Worm (Caenorhabditis elegans) whole organism, L4 larva: ENCODE measurements around the gene ucr-1.

ENCODE experiments used
- F37D6.2 ChIP-seq: sonication (generic microtip); optimal IDR thresholded peaks from 2 replicates; lab custom pipeline; 2016; ENCODE audit warnings: mild to moderate bottlenecking, missing genetic modification characterization, missing compliant biosample characterization
- R02D3.7 ChIP-seq: fragments of 150-350 bp; sonication (generic microtip); optimal IDR thresholded peaks from 3 replicates; lab custom pipeline; 2014; ENCODE audit warnings: missing biosample characterization, missing genetic modification characterization
- Y75B8A.6 ChIP-seq: fragments of 200-800 bp; sonication (Bioruptor generic); IDR thresholded peaks from 2 replicates; pipeline ENCODE4 v1.3.6; 2022; ENCODE audit warnings: missing genetic modification reagents, missing genetic modification characterization, missing compliant biosample characterization
- aha-1 ChIP-seq: fragments of 150-350 bp; peaks from one replicate; lab custom pipeline; 2014; ENCODE audit warnings: missing biosample characterization, missing genetic modification characterization
- arid-1 ChIP-seq: fragments of 200-800 bp; sonication (Bioruptor generic); conservative IDR thresholded peaks from 2 replicates; pipeline ENCODE4 v1.3.6; 2022; ENCODE audit warnings: missing genetic modification reagents, missing genetic modification characterization, missing compliant biosample characterization
- ceh-20 ChIP-seq: fragments of 200-800 bp; sonication (Bioruptor generic); IDR thresholded peaks from 2 replicates; pipeline ENCODE4 v1.3.6; 2022; ENCODE audit warnings: missing genetic modification reagents, missing genetic modification characterization, missing compliant biosample characterization
- ceh-62 ChIP-seq: sonication (generic microtip); optimal IDR thresholded peaks from 2 replicates; lab custom pipeline; 2017; ENCODE audit warnings: missing biosample characterization, missing genetic modification characterization
- ctbp-1 ChIP-seq: fragments of 200-800 bp; sonication (Bioruptor generic); IDR thresholded peaks from 2 replicates; pipeline ENCODE4 v1.3.6; 2022; ENCODE audit warnings: missing genetic modification reagents, missing genetic modification characterization, missing compliant biosample characterization
- daf-16 ChIP-seq, 3 experiments: sonication (generic microtip); optimal IDR thresholded peaks; 2 replicates each; lab custom pipeline; 2016 to 2017; ENCODE audit warnings: missing genetic modification characterization in 3 of 3, missing genetic modification reagents in 3 of 3, mild to moderate bottlenecking in 2 of 3, missing compliant biosample characterization in 2 of 3, missing biosample characterization in 1 of 3, moderate library complexity in 1 of 3
- daf-19 ChIP-seq: fragments of 200-800 bp; sonication (Bioruptor generic); conservative IDR thresholded peaks from 2 replicates; pipeline ENCODE4 v1.3.6; 2022; ENCODE audit warnings: missing genetic modification characterization, missing compliant biosample characterization
- dve-1 ChIP-seq: sonication (generic microtip); optimal IDR thresholded peaks from 2 replicates; lab custom pipeline; 2017; ENCODE audit warnings: antibody characterized with exemption, mild to moderate bottlenecking, missing genetic modification characterization, missing compliant biosample characterization; ENCODE audit not compliant: insufficient read depth
- egl-27 ChIP-seq: sonication (generic microtip); optimal IDR thresholded peaks from 3 replicates; lab custom pipeline; 2017; ENCODE audit warnings: missing biosample characterization, missing genetic modification reagents, missing genetic modification characterization
- egl-43 ChIP-seq: fragments of 200-800 bp; sonication (Bioruptor generic); IDR thresholded peaks from 2 replicates; pipeline ENCODE4 v1.3.6; 2022; ENCODE audit warnings: missing genetic modification reagents, missing genetic modification characterization, missing compliant biosample characterization
- fkh-10 ChIP-seq: fragments of 150-350 bp; optimal IDR thresholded peaks from 2 replicates; lab custom pipeline; 2014; ENCODE audit warnings: missing biosample characterization, missing genetic modification reagents, missing genetic modification characterization
- hlh-11 ChIP-seq: fragments of 200-800 bp; sonication (Bioruptor generic); optimal IDR thresholded peaks from 2 replicates; lab custom pipeline; 2018; ENCODE audit warnings: mild to moderate bottlenecking, missing genetic modification characterization, missing compliant biosample characterization
- hlh-30 ChIP-seq: sonication (generic microtip); optimal IDR thresholded peaks from 2 replicates; lab custom pipeline; 2017; ENCODE audit warnings: antibody characterized with exemption, mild to moderate bottlenecking, missing genetic modification characterization, missing compliant biosample characterization; ENCODE audit not compliant: insufficient read depth
- jun-1 ChIP-seq: fragments of 150-350 bp; optimal IDR thresholded peaks from 2 replicates; lab custom pipeline; 2014; ENCODE audit warnings: missing biosample characterization, missing genetic modification reagents, missing genetic modification characterization
- lim-7 ChIP-seq: fragments of 200-800 bp; sonication (Bioruptor generic); IDR thresholded peaks from 2 replicates; pipeline ENCODE4 v1.3.6; 2022; ENCODE audit warnings: missing genetic modification characterization, missing compliant biosample characterization
- lin-38 ChIP-seq: fragments of 200-800 bp; sonication (Bioruptor generic); IDR thresholded peaks from 2 replicates; pipeline ENCODE4 v1.3.6; 2022; ENCODE audit warnings: missing genetic modification reagents, missing genetic modification characterization, missing compliant biosample characterization
- lir-3 ChIP-seq: sonication (generic microtip); optimal IDR thresholded peaks from 2 replicates; lab custom pipeline; 2016; ENCODE audit warnings: mild to moderate bottlenecking, missing genetic modification characterization, missing compliant biosample characterization
- mxl-3 ChIP-seq: fragments of 200-800 bp; sonication (Bioruptor generic); optimal IDR thresholded peaks from 2 replicates; lab custom pipeline; 2018; ENCODE audit warnings: mild to moderate bottlenecking, missing genetic modification characterization, missing compliant biosample characterization
- nhr-25 ChIP-seq: sonication (generic microtip); optimal IDR thresholded peaks from 2 replicates; lab custom pipeline; 2017; ENCODE audit warnings: missing genetic modification characterization, mild to moderate bottlenecking, missing compliant biosample characterization, antibody characterized with exemption, moderate library complexity, borderline replicate concordance; ENCODE audit not compliant: insufficient read depth
- nhr-42 ChIP-seq: fragments of 200-800 bp; sonication (Bioruptor generic); IDR thresholded peaks from 2 replicates; pipeline ENCODE4 v1.3.6; 2022; ENCODE audit warnings: missing genetic modification characterization, missing compliant biosample characterization
- saeg-2 ChIP-seq: fragments of 200-800 bp; sonication (Bioruptor generic); IDR thresholded peaks from 2 replicates; pipeline ENCODE4 v1.3.6; 2022; ENCODE audit warnings: missing genetic modification reagents, missing genetic modification characterization, missing compliant biosample characterization
- set-16 ChIP-seq: fragments of 200-800 bp; sonication (Bioruptor generic); IDR thresholded peaks from 2 replicates; pipeline ENCODE4 v1.3.6; 2022; ENCODE audit warnings: missing genetic modification reagents, missing genetic modification characterization, missing compliant biosample characterization
- snpc-1.2 ChIP-seq: fragments of 200-800 bp; sonication (Bioruptor generic); IDR thresholded peaks from 2 replicates; pipeline ENCODE4 v1.3.6; 2022; ENCODE audit warnings: missing genetic modification reagents, missing genetic modification characterization, missing compliant biosample characterization
- tag-97 ChIP-seq: fragments of 200-800 bp; sonication (Bioruptor generic); IDR thresholded peaks from 2 replicates; pipeline ENCODE4 v1.3.6; 2022; ENCODE audit warnings: missing genetic modification characterization, missing compliant biosample characterization
- unc-62 ChIP-seq, 3 experiments: fragments of 150-350 bp in 1 of 3; sonication (generic microtip); optimal IDR thresholded peaks in 2 of 3; peaks in 1 of 3; 1 replicate in 1 of 3; 2 replicates in 2 of 3; lab custom pipeline; 2014 to 2017; ENCODE audit warnings: missing biosample characterization in 3 of 3, missing genetic modification characterization in 3 of 3, missing genetic modification reagents in 3 of 3, missing genotype in 1 of 3
- vab-7 ChIP-seq: fragments of 200-800 bp; sonication (Bioruptor generic); IDR thresholded peaks from 2 replicates; pipeline ENCODE4 v1.3.6; 2022; ENCODE audit warnings: missing genetic modification reagents, missing genetic modification characterization, missing compliant biosample characterization

The ucr-1 gene

DNA sequence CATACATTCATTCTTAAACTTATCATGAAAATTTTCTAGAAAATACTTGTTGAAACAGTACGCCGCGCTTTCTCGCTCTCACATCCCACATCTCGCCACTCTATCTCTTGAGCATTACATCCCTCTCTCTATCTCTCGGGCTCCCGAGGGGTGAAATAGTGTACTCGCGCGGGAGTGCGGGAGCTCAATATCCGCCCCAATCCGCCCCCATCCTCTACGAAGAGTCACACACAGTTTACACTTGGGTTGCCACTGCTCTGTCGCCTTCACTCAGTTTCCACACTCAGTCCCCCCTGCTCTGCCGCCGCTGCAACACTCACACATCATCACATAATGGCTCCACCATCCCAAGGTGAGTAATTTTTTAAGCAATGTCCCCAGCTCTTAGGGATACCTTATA lies 27.1 kb upstream of the ucr-1 start, which contains the start of gene mlc-3 (continued):
- TF ChIP-seq egl-27 (tag; lab: Kevin White, UChicago) (no peak), dve-1 (tag; lab: Kevin White, UChicago) (no peak), ctbp-1 (no peak), hlh-11 (tag; lab: Kevin White, UChicago) (peak; percentile 36), lim-7 (GFP tag; lab: Robert Waterston, UW) (0 out of 2 replicates have a peak, but pooled peaks have one; percentile 16), mxl-3 (GFP tag; lab: Kevin White, UChicago) (no peak), saeg-2 (GFP tag; lab: Robert Waterston, UW) (no peak), ceh-62 (tag; lab: Kevin White, UChicago) (no peak), daf-16 (GFP tag; optimal IDR thresholded peaks at IDR 0.05; lab: Kevin White, UChicago) (no peak), daf-16 (tag; optimal IDR thresholded peaks at IDR 0.05; lab: Kevin White, UChicago) (no peak)

DNA sequence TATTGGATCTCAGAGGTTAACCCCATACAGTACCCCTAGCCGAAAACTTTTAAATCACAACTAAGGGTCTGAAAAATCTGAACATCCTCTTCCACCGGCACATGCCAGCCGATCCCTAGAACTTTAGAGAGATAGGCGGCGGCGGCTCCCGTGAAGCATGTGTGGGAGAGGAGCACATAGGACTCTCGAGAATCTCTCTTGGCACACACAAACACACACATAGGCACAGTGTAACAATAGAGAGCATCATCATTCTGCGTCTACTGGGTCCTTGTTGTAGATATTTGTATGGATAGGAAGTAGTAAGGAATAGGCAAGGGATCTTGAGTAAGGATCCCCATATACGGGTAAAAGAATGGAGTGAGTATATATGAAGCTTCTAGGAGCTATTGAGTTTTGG lies 26.2 kb upstream of the ucr-1 start:
- no peak for TF ChIP-seq nhr-42

DNA sequence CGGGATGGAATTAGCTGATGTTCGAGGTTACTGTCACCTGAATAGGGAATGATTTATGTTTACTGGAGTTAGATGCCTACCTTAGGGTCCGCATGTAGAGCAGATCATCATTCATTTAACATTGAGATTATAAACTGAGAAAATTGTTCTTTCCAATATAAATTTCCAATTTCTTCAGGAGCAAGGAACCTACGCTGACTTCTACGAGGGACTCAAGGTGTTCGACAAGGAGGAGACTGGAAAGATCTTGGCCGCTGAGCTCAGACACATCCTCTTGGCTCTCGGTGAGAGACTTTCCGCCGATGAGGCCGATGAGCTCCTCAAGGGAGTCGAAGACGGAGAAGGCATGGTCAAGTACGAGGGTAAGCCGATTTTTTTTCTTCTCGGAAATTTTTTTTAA lies 25.4 kb upstream of the ucr-1 start:
- peak; percentile 50 for TF ChIP-seq set-16 (GFP tag; lab: Robert Waterston, UW)
- TF ChIP-seq F37D6.2 (tag; lab: Kevin White, UChicago), result no peak
- no peak for TF ChIP-seq R02D3.7 (tag; lab: Kevin White, UChicago)
- peak in 1 of 2 experiments; percentile 68 for TF ChIP-seq unc-62 (GFP tag; optimal IDR thresholded peaks at IDR 0.05 in 1 of 2; lab: Kevin White, UChicago)
- TF ChIP-seq unc-62 (tag; optimal IDR thresholded peaks at IDR 0.05; lab: Kevin White, UChicago), result no peak
- no peak for TF ChIP-seq lin-38

DNA sequence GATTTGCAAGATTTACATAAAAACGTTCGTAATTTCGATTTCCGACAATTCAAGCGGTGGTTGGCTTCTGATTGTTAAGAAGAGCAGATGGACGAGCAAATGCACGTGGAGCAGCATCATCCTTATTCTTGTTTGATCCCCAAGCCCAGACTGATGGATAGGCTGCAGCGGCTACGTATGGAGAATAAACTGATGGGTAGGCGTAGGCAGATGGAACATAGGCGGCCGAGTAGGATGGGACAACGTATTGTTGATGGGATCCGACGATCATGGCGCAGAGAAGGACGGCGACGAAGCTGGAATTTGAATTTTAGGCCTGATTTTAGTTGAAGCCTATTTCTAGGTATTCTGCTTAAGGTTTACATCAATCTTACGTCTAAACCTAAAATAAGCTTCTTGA lies 23.7 kb upstream of the ucr-1 start:
- TF ChIP-seq tag-97 (GFP tag; lab: Robert Waterston, UW) (no peak), egl-43 (GFP tag; lab: Robert Waterston, UW) (peak; percentile 55; the same call in 1 of the 2 replicates), arid-1 (GFP tag; lab: Robert Waterston, UW) (0 out of 2 replicates have a peak, but pooled peaks have one; percentile 35)

DNA sequence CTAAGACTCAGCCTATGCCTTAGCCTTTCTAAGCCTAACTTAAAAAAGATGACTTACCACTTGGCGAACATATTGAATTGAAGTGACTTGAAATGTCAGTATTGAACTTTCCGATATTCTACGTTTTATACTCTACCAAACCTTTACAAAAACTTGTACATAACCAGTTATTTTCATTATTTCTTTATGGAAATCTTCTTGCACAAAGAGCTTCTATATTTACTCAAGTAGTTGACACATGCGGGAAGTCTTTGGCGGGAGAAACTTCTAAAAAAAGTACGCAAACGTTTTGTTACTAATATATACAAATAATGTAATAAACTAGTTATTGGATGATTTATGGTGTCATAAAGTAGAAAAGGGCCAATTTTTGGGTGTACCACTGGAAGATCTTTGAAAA lies 23.3 kb upstream of the ucr-1 start, which contains the start of gene nspb-12:
TSS of gene nspb-12 (minus strand) at position 101 of the 400 bp plus-strand sequence.
- TF ChIP-seq vab-7 (GFP tag; lab: Robert Waterston, UW) (no peak), jun-1 (tag; lab: Kevin White, UChicago) (no peak), fkh-10 (no peak), aha-1 (tag; lab: Kevin White, UChicago) (peak; percentile 1)

DNA sequence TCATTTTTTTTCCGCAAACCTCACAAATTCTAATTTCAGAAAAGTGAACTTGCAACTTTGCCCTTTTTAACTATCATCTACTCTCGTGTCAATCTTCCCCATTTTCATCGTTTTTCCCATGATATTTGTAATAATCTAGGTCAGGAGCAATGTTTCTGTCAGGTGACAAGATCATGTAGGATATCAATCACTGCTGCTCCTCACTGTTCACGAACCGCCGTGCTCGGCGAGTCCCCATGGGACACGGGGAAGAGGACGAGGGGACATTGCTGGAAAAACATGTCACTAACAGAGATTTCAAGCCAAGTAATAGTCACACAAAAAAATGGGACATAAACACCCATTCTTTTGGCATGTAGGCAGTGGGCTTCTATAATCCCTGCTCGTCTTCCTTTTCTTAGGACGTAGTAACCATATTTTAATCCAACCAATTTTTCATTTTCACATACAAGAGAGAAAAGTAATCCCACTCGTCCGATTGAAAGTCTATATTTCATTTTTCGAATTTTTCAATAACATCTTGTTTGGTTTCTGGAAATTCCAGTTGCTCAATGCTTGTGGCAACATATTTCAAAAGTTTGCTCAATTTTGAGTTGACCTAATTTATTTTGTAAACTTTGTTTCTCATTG lies 21.0 kb upstream of the ucr-1 start:
- TF ChIP-seq nhr-25 (tag; lab: Kevin White, UChicago), result no peak
- TF ChIP-seq daf-19, result no peak
- TF ChIP-seq lir-3, result no peak
- no peak for TF ChIP-seq snpc-1.2 (GFP tag; lab: Robert Waterston, UW)
- peak; percentile 10 for TF ChIP-seq hlh-30 (tag; lab: Kevin White, UChicago)
- peak in 1 of 2 experiments; percentile 86 for TF ChIP-seq unc-62 (GFP tag; optimal IDR thresholded peaks at IDR 0.05 in 1 of 2; lab: Kevin White, UChicago)
- TF ChIP-seq unc-62 (tag; optimal IDR thresholded peaks at IDR 0.05; lab: Kevin White, UChicago), result no peak
- TF ChIP-seq Y75B8A.6, result no peak
- peak; percentile 48; the same call in 1 of the 2 replicates for TF ChIP-seq ceh-20 (GFP tag; lab: Robert Waterston, UW)
